Worm (Caenorhabditis elegans): Measurements from ENCODE around the gene K10D2.5.

DNA sequence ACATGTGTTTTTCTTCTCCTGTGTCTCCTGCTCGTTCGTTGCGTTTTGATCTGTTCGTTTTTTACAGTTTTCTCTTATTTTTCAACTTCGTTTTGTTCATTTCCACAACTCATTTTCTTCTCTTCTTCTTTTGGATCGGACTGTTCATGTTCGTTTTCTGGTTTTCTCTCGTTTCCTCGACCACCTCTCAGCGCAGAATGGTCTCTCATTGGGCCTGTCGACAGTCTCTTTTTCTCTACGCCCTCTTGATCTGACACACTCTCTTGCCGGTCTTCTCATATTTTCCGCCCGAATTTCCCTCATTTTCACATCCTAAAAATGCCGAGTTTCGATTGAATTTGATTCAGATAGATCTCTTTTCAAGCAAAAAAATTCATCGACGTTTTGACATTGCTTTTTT, 9.1 kb downstream of the K10D2.5 start:
- TF ChIP-seq unc-130 (GFP tag; optimal IDR thresholded peaks at IDR 0.05) (no peak), unc-62 (GFP tag; optimal IDR thresholded peaks at IDR 0.05) (no peak), ceh-27 (GFP tag; optimal IDR thresholded peaks at IDR 0.05) (no peak), lag-1 (GFP tag; IDR thresholded peaks at IDR 0.05) (no peak), egl-18 (GFP tag; IDR thresholded peaks at IDR 0.05) (no peak), snpc-4 (GFP tag; optimal IDR thresholded peaks at IDR 0.05) (no peak), snpc-4 (tag; optimal IDR thresholded peaks at IDR 0.05) (no peak), lin-54 (GFP tag; optimal IDR thresholded peaks at IDR 0.05) (no peak), rcor-1 (GFP tag; IDR thresholded peaks at IDR 0.05) (no peak), nfya-1 (tag; optimal IDR thresholded peaks at IDR 0.05; ENCODE audit: borderline replicate concordance, insufficient read depth) (no peak), F57A8.1 (GFP tag; optimal IDR thresholded peaks at IDR 0.05) (no peak), Y67H2A.10 (GFP tag; conservative IDR thresholded peaks at IDR 0.05) (no peak), rpc-1 (optimal IDR thresholded peaks at IDR 0.05) (no peak), rpc-1 (tag; optimal IDR thresholded peaks at IDR 0.05) (no peak)

Measured in whole organism, young adult.